Worm (Caenorhabditis elegans) whole organism, L4 larva: ENCODE measurements around the gene T15B7.14.

ENCODE experiments used
- F37D6.2 ChIP-seq: sonication (generic microtip); optimal IDR thresholded peaks from 2 replicates; lab custom pipeline; 2016; ENCODE audit warnings: mild to moderate bottlenecking, missing genetic modification characterization, missing compliant biosample characterization
- F44E2.7 ChIP-seq: fragments of 200-800 bp; sonication (Bioruptor generic); IDR thresholded peaks from 2 replicates; pipeline ENCODE4 v2.1.2; 2022; ENCODE audit warnings: missing genetic modification characterization, missing compliant biosample characterization
- F49E8.2 ChIP-seq: sonication (generic microtip); optimal IDR thresholded peaks from 2 replicates; lab custom pipeline; 2016; ENCODE audit warnings: missing compliant biosample characterization, mild to moderate bottlenecking, missing genetic modification characterization, borderline replicate concordance
- T26A8.4 ChIP-seq: fragments of 200-800 bp; sonication (Bioruptor generic); IDR thresholded peaks from 2 replicates; pipeline ENCODE4 v1.3.6; 2022; ENCODE audit warnings: missing genetic modification characterization, missing compliant biosample characterization
- Y5F2A.4 ChIP-seq: fragments of 200-800 bp; sonication (Bioruptor generic); optimal IDR thresholded peaks from 2 replicates; lab custom pipeline; 2018; ENCODE audit warnings: mild to moderate bottlenecking, missing genetic modification characterization, missing compliant biosample characterization
- Y75B8A.6 ChIP-seq: fragments of 200-800 bp; sonication (Bioruptor generic); IDR thresholded peaks from 2 replicates; pipeline ENCODE4 v1.3.6; 2022; ENCODE audit warnings: missing genetic modification reagents, missing genetic modification characterization, missing compliant biosample characterization
- ZK337.2 ChIP-seq: fragments of 200-800 bp; sonication (Bioruptor generic); IDR thresholded peaks from 2 replicates; pipeline ENCODE4 v1.3.6; 2022; ENCODE audit warnings: missing genetic modification reagents, missing genetic modification characterization, missing compliant biosample characterization
- aha-1 ChIP-seq: fragments of 150-350 bp; peaks from one replicate; lab custom pipeline; 2014; ENCODE audit warnings: missing biosample characterization, missing genetic modification characterization
- ama-1 ChIP-seq: fragments of 150-350 bp; optimal IDR thresholded peaks from 2 replicates; lab custom pipeline; 2014; ENCODE audit warnings: inconsistent platforms, mixed read lengths
- ceh-28 ChIP-seq: fragments of 150-350 bp; optimal IDR thresholded peaks from 2 replicates; lab custom pipeline; 2014; ENCODE audit warnings: missing biosample characterization, missing genetic modification reagents, missing genetic modification characterization
- cey-2 ChIP-seq: sonication (generic microtip); optimal IDR thresholded peaks from 3 replicates; lab custom pipeline; 2017; ENCODE audit warnings: missing genetic modification characterization, mild to moderate bottlenecking, missing compliant biosample characterization, antibody characterized with exemption, borderline replicate concordance; ENCODE audit not compliant: insufficient read depth
- ctbp-1 ChIP-seq: fragments of 200-800 bp; sonication (Bioruptor generic); IDR thresholded peaks from 2 replicates; pipeline ENCODE4 v1.3.6; 2022; ENCODE audit warnings: missing genetic modification reagents, missing genetic modification characterization, missing compliant biosample characterization
- daf-16 ChIP-seq, 3 experiments: sonication (generic microtip); optimal IDR thresholded peaks; 2 replicates each; lab custom pipeline; 2016 to 2017; ENCODE audit warnings: missing genetic modification characterization in 3 of 3, missing genetic modification reagents in 3 of 3, mild to moderate bottlenecking in 2 of 3, missing compliant biosample characterization in 2 of 3, missing biosample characterization in 1 of 3, moderate library complexity in 1 of 3
- dmd-6 ChIP-seq: fragments of 200-800 bp; sonication (Bioruptor generic); IDR thresholded peaks from 2 replicates; pipeline ENCODE4 v1.3.6; 2022; ENCODE audit warnings: missing genetic modification reagents, missing genetic modification characterization, missing compliant biosample characterization
- dmd-9 ChIP-seq: fragments of 200-800 bp; sonication (Bioruptor generic); IDR thresholded peaks from 2 replicates; pipeline ENCODE4 v1.3.6; 2022; ENCODE audit warnings: missing genetic modification reagents, missing genetic modification characterization, missing compliant biosample characterization
- egl-27 ChIP-seq: sonication (generic microtip); optimal IDR thresholded peaks from 3 replicates; lab custom pipeline; 2017; ENCODE audit warnings: missing biosample characterization, missing genetic modification reagents, missing genetic modification characterization
- egl-43 ChIP-seq: fragments of 200-800 bp; sonication (Bioruptor generic); IDR thresholded peaks from 2 replicates; pipeline ENCODE4 v1.3.6; 2022; ENCODE audit warnings: missing genetic modification reagents, missing genetic modification characterization, missing compliant biosample characterization
- fos-1 ChIP-seq: fragments of 150-350 bp; optimal IDR thresholded peaks from 2 replicates; lab custom pipeline; 2014; ENCODE audit warnings: missing biosample characterization, missing genetic modification characterization
- hlh-30 ChIP-seq: sonication (generic microtip); optimal IDR thresholded peaks from 2 replicates; lab custom pipeline; 2017; ENCODE audit warnings: antibody characterized with exemption, mild to moderate bottlenecking, missing genetic modification characterization, missing compliant biosample characterization; ENCODE audit not compliant: insufficient read depth
- jun-1 ChIP-seq: fragments of 150-350 bp; optimal IDR thresholded peaks from 2 replicates; lab custom pipeline; 2014; ENCODE audit warnings: missing biosample characterization, missing genetic modification reagents, missing genetic modification characterization
- lim-7 ChIP-seq: fragments of 200-800 bp; sonication (Bioruptor generic); IDR thresholded peaks from 2 replicates; pipeline ENCODE4 v1.3.6; 2022; ENCODE audit warnings: missing genetic modification characterization, missing compliant biosample characterization
- lin-15B ChIP-seq: fragments of 150-350 bp; sonication (generic microtip); optimal IDR thresholded peaks from 3 replicates; lab custom pipeline; 2014; ENCODE audit warnings: missing biosample characterization, missing genetic modification characterization
- mep-1 ChIP-seq: fragments of 150-350 bp; sonication (generic microtip); optimal IDR thresholded peaks from 3 replicates; lab custom pipeline; 2014; ENCODE audit warnings: missing biosample characterization, missing genetic modification characterization
- mes-2 ChIP-seq: sonication (generic microtip); optimal IDR thresholded peaks from 2 replicates; lab custom pipeline; 2016; ENCODE audit warnings: missing genotype, mild to moderate bottlenecking, missing genetic modification characterization, missing compliant biosample characterization; ENCODE audit not compliant: poor library complexity, severe bottlenecking
- nhr-102 ChIP-seq: sonication (generic microtip); optimal IDR thresholded peaks from 2 replicates; lab custom pipeline; 2016; ENCODE audit warnings: mild to moderate bottlenecking, missing genetic modification characterization, moderate library complexity, missing compliant biosample characterization
- nhr-28 ChIP-seq: fragments of 150-350 bp; optimal IDR thresholded peaks from 2 replicates; lab custom pipeline; 2014; ENCODE audit warnings: missing biosample characterization, missing genetic modification characterization
- nhr-76 ChIP-seq: fragments of 150-350 bp; optimal IDR thresholded peaks from 2 replicates; lab custom pipeline; 2014; ENCODE audit warnings: missing biosample characterization, missing genetic modification characterization
- pqm-1 ChIP-seq: sonication (generic microtip); optimal IDR thresholded peaks from 2 replicates; lab custom pipeline; 2017; ENCODE audit warnings: missing biosample characterization, missing genetic modification characterization
- skn-1 ChIP-seq: fragments of 150-350 bp; optimal IDR thresholded peaks from 2 replicates; lab custom pipeline; 2014; ENCODE audit warnings: missing biosample characterization, missing genetic modification characterization
- spr-1 ChIP-seq: sonication (generic microtip); optimal IDR thresholded peaks from 2 replicates; lab custom pipeline; 2016; ENCODE audit warnings: mild to moderate bottlenecking, missing genetic modification characterization, missing compliant biosample characterization
- tra-1 ChIP-seq: fragments of 200-800 bp; sonication (Bioruptor generic); IDR thresholded peaks from 2 replicates; pipeline ENCODE4 v1.3.6; 2022; ENCODE audit warnings: missing genetic modification reagents, missing genetic modification characterization, missing compliant biosample characterization
- unc-62 ChIP-seq, 3 experiments: fragments of 150-350 bp in 1 of 3; sonication (generic microtip); optimal IDR thresholded peaks in 2 of 3; peaks in 1 of 3; 1 replicate in 1 of 3; 2 replicates in 2 of 3; lab custom pipeline; 2014 to 2017; ENCODE audit warnings: missing biosample characterization in 3 of 3, missing genetic modification characterization in 3 of 3, missing genetic modification reagents in 3 of 3, missing genotype in 1 of 3
- ztf-11 ChIP-seq: fragments of 150-350 bp; optimal IDR thresholded peaks from 2 replicates; lab custom pipeline; 2014; ENCODE audit warnings: missing biosample characterization, missing genetic modification characterization

The T15B7.14 gene

ce11 chrV:6817184-6817583 lies 18.0 kb downstream of the T15B7.14 start, which contains the start of gene dmsr-14:
TSS of gene dmsr-14 (minus strand) at chrV:6817284.
- TF ChIP-seq egl-43 (GFP tag; lab: Robert Waterston, UW) (no peak), Y75B8A.6 (no peak), F49E8.2 (tag; lab: Kevin White, UChicago) (no peak), F37D6.2 (tag; lab: Kevin White, UChicago) (no peak), cey-2 (no peak), dmd-6 (no peak), ztf-11 (tag; lab: Kevin White, UChicago) (no peak), spr-1 (tag; lab: Kevin White, UChicago) (no peak)

DNA sequence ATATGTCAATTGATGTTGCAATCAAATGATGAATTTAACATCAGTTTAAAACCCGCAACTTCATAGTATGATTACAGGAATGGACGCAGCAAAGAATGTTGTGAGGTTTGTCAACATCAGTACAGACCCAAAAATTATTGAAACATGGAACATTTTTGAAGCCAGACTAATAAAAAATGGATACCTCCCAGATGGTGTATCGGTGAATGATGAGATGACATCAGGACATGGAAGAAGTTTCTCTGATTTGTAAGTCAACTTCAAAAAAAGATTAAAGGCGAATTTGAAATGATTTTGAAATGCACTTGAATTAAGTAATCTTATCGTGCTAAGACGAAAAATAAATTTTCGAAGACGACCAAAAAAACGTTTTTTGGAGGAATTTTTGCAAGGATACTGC lies 21.3 kb downstream of the T15B7.14 start:
- TF ChIP-seq lin-15B (tag; lab: Kevin White, UChicago) (no peak), aha-1 (tag; lab: Kevin White, UChicago) (peak; percentile 65), unc-62 (GFP tag; optimal IDR thresholded peaks at IDR 0.05 in 1 of 2; lab: Kevin White, UChicago) (peak in 1 of 2 experiments; percentile 37), unc-62 (tag; optimal IDR thresholded peaks at IDR 0.05; lab: Kevin White, UChicago) (no peak), nhr-102 (no peak)

- TF ChIP-seq hlh-30 = no peak
- no peak for TF ChIP-seq mes-2 (tag; lab: Kevin White, UChicago)
- no peak for TF ChIP-seq jun-1
- TF ChIP-seq mep-1 (tag; lab: Kevin White, UChicago) = no peak
- TF ChIP-seq nhr-76 = no peak
- no peak for TF ChIP-seq skn-1 (tag; lab: Kevin White, UChicago)
- peak; percentile 83 for TF ChIP-seq dmd-6
- TF ChIP-seq nhr-28 (tag; lab: Kevin White, UChicago) = peak; percentile 61
- TF ChIP-seq pqm-1 (tag; lab: Kevin White, UChicago) = peak; percentile 89
- TF ChIP-seq ctbp-1 (GFP tag; lab: Robert Waterston, UW) = no peak
- TF ChIP-seq fos-1 (tag; lab: Kevin White, UChicago) = no peak
- TF ChIP-seq ceh-28 (tag; lab: Kevin White, UChicago) = no peak
- TF ChIP-seq tra-1 = no peak
- TF ChIP-seq F44E2.7 (GFP tag; lab: Robert Waterston, UW) = no peak
- TF ChIP-seq unc-62 (GFP tag; optimal IDR thresholded peaks at IDR 0.05 in 1 of 2; lab: Kevin White, UChicago) = peak in 1 of 2 experiments; percentile 40
- no peak for TF ChIP-seq unc-62 (tag; optimal IDR thresholded peaks at IDR 0.05; lab: Kevin White, UChicago)
- TF ChIP-seq daf-16 (GFP tag; optimal IDR thresholded peaks at IDR 0.05; lab: Kevin White, UChicago) = no peak
- TF ChIP-seq daf-16 (tag; optimal IDR thresholded peaks at IDR 0.05; lab: Kevin White, UChicago) = peak; percentile 8
- no peak for TF ChIP-seq egl-27
These were observed 23.3 kb downstream of the T15B7.14 start for ce11 chrV:6811863-6812262.

DNA sequence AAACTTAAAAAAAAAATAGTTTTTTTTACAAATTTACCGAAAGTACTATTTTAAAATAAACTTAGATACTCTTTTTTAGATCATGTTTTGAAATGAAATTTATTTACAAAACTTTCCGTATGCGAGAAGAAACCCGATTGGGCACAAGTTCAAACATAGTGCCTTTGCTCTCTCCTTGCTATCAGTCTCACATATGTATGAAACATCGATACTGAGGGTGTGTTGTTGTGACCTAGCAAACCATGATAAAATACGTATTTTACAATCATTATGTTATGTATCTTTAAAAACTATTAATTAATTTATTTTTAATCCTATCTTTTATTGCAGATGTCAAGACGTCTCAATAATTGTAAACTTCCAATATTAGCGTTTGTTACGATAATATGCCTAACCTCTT lies 25.1 kb downstream of the T15B7.14 start:
- TF ChIP-seq nhr-28 (tag; lab: Kevin White, UChicago) (peak; percentile 73), daf-16 (GFP tag; optimal IDR thresholded peaks at IDR 0.05; lab: Kevin White, UChicago) (no peak), daf-16 (tag; optimal IDR thresholded peaks at IDR 0.05; lab: Kevin White, UChicago) (peak; percentile 64), spr-1 (tag; lab: Kevin White, UChicago) (no peak), ztf-11 (tag; lab: Kevin White, UChicago) (no peak), dmd-9 (GFP tag; lab: Robert Waterston, UW) (no peak), nhr-102 (no peak), aha-1 (tag; lab: Kevin White, UChicago) (no peak), skn-1 (tag; lab: Kevin White, UChicago) (no peak), pqm-1 (tag; lab: Kevin White, UChicago) (peak; percentile 71)
- TF ChIP-seq, all 104 proteins: peak for 3

- no peak for TF ChIP-seq ama-1 (lab: Kevin White, UChicago)
- peak in 1 of 2 experiments; percentile 34 for TF ChIP-seq unc-62 (GFP tag; optimal IDR thresholded peaks at IDR 0.05 in 1 of 2; lab: Kevin White, UChicago)
- TF ChIP-seq unc-62 (tag; optimal IDR thresholded peaks at IDR 0.05; lab: Kevin White, UChicago) = no peak
These were observed 26.2 kb downstream of the T15B7.14 start, which contains the start of gene dmsr-16 for ce11 chrV:6808962-6809361. TSS of gene dmsr-16 (minus strand) at chrV:6809062.

DNA sequence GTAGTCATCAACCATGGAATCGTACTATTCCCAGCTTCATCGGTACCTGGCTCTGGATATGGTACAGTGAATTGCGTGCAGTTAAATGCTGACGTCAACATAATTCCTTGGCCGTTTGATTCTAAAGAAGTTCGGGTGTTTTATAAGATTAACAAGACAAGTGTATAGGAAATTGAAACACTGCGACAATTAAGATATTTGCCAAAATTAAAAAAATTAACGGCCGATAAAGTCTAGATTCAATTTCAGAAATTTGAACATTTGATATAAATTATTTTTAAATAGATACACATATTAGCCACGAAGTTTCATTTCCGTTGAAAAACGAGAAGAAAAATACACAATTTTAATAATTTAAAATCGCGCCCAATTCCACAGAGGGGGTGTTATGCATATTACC lies 28.8 kb downstream of the T15B7.14 start, which contains the start of gene dmsr-12:
TSS of gene dmsr-12 (minus strand) at position 101 of the 400 bp plus-strand sequence.
- TF ChIP-seq egl-27 = no peak
- no peak for TF ChIP-seq spr-1 (tag; lab: Kevin White, UChicago)
- TF ChIP-seq T26A8.4 = no peak
- no peak for TF ChIP-seq F49E8.2 (tag; lab: Kevin White, UChicago)
- TF ChIP-seq Y75B8A.6 = no peak
- TF ChIP-seq nhr-102 = no peak
- TF ChIP-seq Y5F2A.4 (GFP tag; lab: Kevin White, UChicago) = no peak
- no peak for TF ChIP-seq lim-7
- TF ChIP-seq ZK337.2 (GFP tag; lab: Robert Waterston, UW) = no peak
